Worm (Caenorhabditis elegans) whole organism, midembryonic: ENCODE data around the gene irld-21.

Experiments used
- T22C8.4 ChIP-seq: fragments of 200-800 bp; sonication (Bioruptor generic); IDR thresholded peaks from 2 replicates; pipeline ENCODE4 v1.3.6; 2022; ENCODE audit warnings: missing genetic modification characterization, missing compliant biosample characterization
- cog-1 ChIP-seq: sonication (generic microtip); optimal IDR thresholded peaks from 2 replicates; lab custom pipeline; 2016; ENCODE audit warnings: missing genetic modification characterization, missing compliant biosample characterization
- flt-1 ChIP-seq: fragments of 200-800 bp; sonication (Bioruptor generic); IDR thresholded peaks from 2 replicates; pipeline ENCODE4 v1.3.6; 2022; ENCODE audit warnings: missing genetic modification characterization, missing compliant biosample characterization
- klf-2 ChIP-seq: fragments of 200-800 bp; sonication (Bioruptor generic); conservative IDR thresholded peaks from 2 replicates; pipeline ENCODE4 v1.3.6; 2022; ENCODE audit warnings: missing genetic modification reagents, missing genetic modification characterization, missing compliant biosample characterization
- med-1 ChIP-seq: sonication (generic microtip); optimal IDR thresholded peaks from 2 replicates; lab custom pipeline; 2017; ENCODE audit warnings: missing genetic modification characterization, mild to moderate bottlenecking, missing compliant biosample characterization, antibody characterized with exemption, missing genetic modification reagents; ENCODE audit not compliant: insufficient read depth
- ref-1 ChIP-seq: fragments of 200-800 bp; sonication (Bioruptor generic); conservative IDR thresholded peaks from 2 replicates; pipeline ENCODE4 v1.3.6; 2022; ENCODE audit warnings: missing genetic modification reagents, missing genetic modification characterization, missing compliant biosample characterization
- tab-1 ChIP-seq: fragments of 200-800 bp; sonication (Bioruptor generic); IDR thresholded peaks from 2 replicates; pipeline ENCODE4 v1.3.6; 2022; ENCODE audit warnings: missing genetic modification characterization, missing compliant biosample characterization
- ztf-23 ChIP-seq: fragments of 200-800 bp; sonication (Bioruptor generic); IDR thresholded peaks from 2 replicates; pipeline ENCODE4 v1.3.6; 2022; ENCODE audit warnings: missing genetic modification reagents, missing genetic modification characterization, missing compliant biosample characterization
- ztf-29 ChIP-seq: fragments of 200-800 bp; sonication (Bioruptor generic); IDR thresholded peaks from 2 replicates; pipeline ENCODE4 v1.3.6; 2022; ENCODE audit warnings: missing genetic modification reagents, missing genetic modification characterization, missing compliant biosample characterization

The irld-21 gene

ce11 chrIV:10072527-10072926 lies 49.6 kb downstream of the irld-21 start, which contains the start of gene W01B6.3:
TSS of gene W01B6.3 (minus strand) at chrIV:10072627.
- TF ChIP-seq ref-1 (GFP tag; lab: Robert Waterston, UW) (no peak), flt-1 (GFP tag; lab: Robert Waterston, UW) (no peak), ztf-23 (GFP tag; lab: Robert Waterston, UW) (no peak), med-1 (GFP tag; lab: Kevin White, UChicago) (no peak), klf-2 (GFP tag; lab: Robert Waterston, UW) (no peak), ztf-29 (GFP tag; lab: Robert Waterston, UW) (no peak), cog-1 (tag; lab: Kevin White, UChicago) (no peak), T22C8.4 (GFP tag; lab: Robert Waterston, UW) (no peak), tab-1 (no peak)
